Fruit fly (Drosophila melanogaster) whole organism, embryonic: ENCODE measurements around the gene Datp.

Experiments
- Bdp1 ChIP-seq: fragments of 200-800 bp; sonication (Bioruptor generic); optimal IDR thresholded peaks from 3 replicates; lab custom pipeline; 2016; ENCODE audit warnings: missing biosample characterization, missing genetic modification characterization
- Blimp-1 ChIP-seq: fragments of 200-800 bp; sonication (Bioruptor generic); optimal IDR thresholded peaks from 3 replicates; lab custom pipeline; 2018; ENCODE audit warnings: missing biosample characterization, missing genetic modification characterization, mild to moderate bottlenecking, moderate library complexity, missing genetic modification reagents
- CG10267 ChIP-seq: fragments of 200-800 bp; sonication (Bioruptor generic); optimal IDR thresholded peaks from 2 replicates; lab custom pipeline; 2018; ENCODE audit warnings: missing biosample characterization, mild to moderate bottlenecking, missing genetic modification characterization, moderate library complexity
- CG10274 ChIP-seq: fragments of 200-800 bp; sonication (Bioruptor generic); optimal IDR thresholded peaks from 3 replicates; lab custom pipeline; 2017; ENCODE audit warnings: missing biosample characterization, mild to moderate bottlenecking, missing genetic modification characterization
- CG11398 ChIP-seq: fragments of 200-800 bp; sonication (Bioruptor generic); optimal IDR thresholded peaks from 2 replicates; lab custom pipeline; 2016; ENCODE audit warnings: missing biosample characterization, missing genetic modification characterization
- CG12155 ChIP-seq: fragments of 200-800 bp; sonication (Bioruptor generic); optimal IDR thresholded peaks from 3 replicates; lab custom pipeline; 2016; ENCODE audit warnings: missing biosample characterization, missing genetic modification characterization
- CG12236 ChIP-seq: fragments of 200-800 bp; sonication (Bioruptor generic); optimal IDR thresholded peaks from 2 replicates; lab custom pipeline; 2016; ENCODE audit warnings: missing biosample characterization, missing genetic modification characterization
- CG12299 ChIP-seq: fragments of 200-800 bp; sonication (Bioruptor generic); optimal IDR thresholded peaks from 2 replicates; lab custom pipeline; 2018; ENCODE audit warnings: missing biosample characterization, mild to moderate bottlenecking, missing genetic modification characterization
- CG12391 ChIP-seq: fragments of 200-800 bp; sonication (Bioruptor generic); optimal IDR thresholded peaks from 3 replicates; lab custom pipeline; 2018; ENCODE audit warnings: missing biosample characterization, mild to moderate bottlenecking, missing genetic modification characterization, moderate library complexity
- CG12659 ChIP-seq: fragments of 200-800 bp; sonication (Bioruptor generic); optimal IDR thresholded peaks from 3 replicates; lab custom pipeline; 2017; ENCODE audit warnings: mild to moderate bottlenecking, missing biosample characterization, missing genetic modification reagents, missing genetic modification characterization
- CG12942 ChIP-seq: fragments of 200-800 bp; sonication (Bioruptor generic); optimal IDR thresholded peaks from 3 replicates; lab custom pipeline; 2016; ENCODE audit warnings: missing biosample characterization, missing genetic modification characterization
- CG1602 ChIP-seq: fragments of 200-800 bp; sonication (Bioruptor generic); optimal IDR thresholded peaks from 3 replicates; lab custom pipeline; 2016; ENCODE audit warnings: missing biosample characterization, missing genetic modification characterization
- CG17359 ChIP-seq: fragments of 200-800 bp; sonication (Bioruptor generic); optimal IDR thresholded peaks from 3 replicates; lab custom pipeline; 2018; ENCODE audit warnings: missing biosample characterization, mild to moderate bottlenecking, missing genetic modification characterization, moderate library complexity
- CG17385 ChIP-seq: fragments of 200-800 bp; sonication (Bioruptor generic); optimal IDR thresholded peaks from 3 replicates; lab custom pipeline; 2018; ENCODE audit warnings: missing biosample characterization, mild to moderate bottlenecking, missing genetic modification characterization
- CG17802 ChIP-seq: fragments of 200-800 bp; sonication (Bioruptor generic); optimal IDR thresholded peaks from 2 replicates; lab custom pipeline; 2018; ENCODE audit warnings: missing biosample characterization, mild to moderate bottlenecking, missing genetic modification characterization, moderate library complexity
- CG2202 ChIP-seq: fragments of 200-800 bp; sonication (Bioruptor generic); optimal IDR thresholded peaks from 2 replicates; lab custom pipeline; 2018; ENCODE audit warnings: missing biosample characterization, mild to moderate bottlenecking, missing genetic modification characterization
- CG30403 ChIP-seq: fragments of 200-800 bp; sonication (Bioruptor generic); optimal IDR thresholded peaks from 3 replicates; lab custom pipeline; 2016; ENCODE audit warnings: missing biosample characterization, missing genetic modification characterization
- CG3065 ChIP-seq: fragments of 200-800 bp; sonication (Bioruptor generic); optimal IDR thresholded peaks from 2 replicates; lab custom pipeline; 2016; ENCODE audit warnings: missing biosample characterization, missing genetic modification characterization
- CG42726 ChIP-seq: fragments of 200-800 bp; sonication (Bioruptor generic); IDR thresholded peaks from 2 replicates; pipeline ENCODE4 v1.3.6; 2022; ENCODE audit warnings: missing biosample characterization, missing genetic modification characterization; ENCODE audit not compliant: partially characterized antibody
- CG4328 ChIP-seq: fragments of 200-800 bp; sonication (Bioruptor generic); optimal IDR thresholded peaks from 3 replicates; lab custom pipeline; 2017; ENCODE audit warnings: missing biosample characterization, missing genetic modification reagents, missing genetic modification characterization
- CG8359 ChIP-seq: fragments of 200-800 bp; sonication (Bioruptor generic); optimal IDR thresholded peaks from 2 replicates; lab custom pipeline; 2017; ENCODE audit warnings: missing biosample characterization, mild to moderate bottlenecking, missing genetic modification characterization, borderline replicate concordance
- CG8478 ChIP-seq: fragments of >200 bp; optimal IDR thresholded peaks from 2 replicates; lab custom pipeline; 2018
- CG8924 ChIP-seq: fragments of 200-800 bp; optimal IDR thresholded peaks from 3 replicates; lab custom pipeline; 2019; ENCODE audit warnings: missing biosample characterization, mild to moderate bottlenecking, missing genetic modification characterization, moderate library complexity
- Chrac-16 ChIP-seq: fragments of 200-800 bp; sonication (Bioruptor generic); optimal IDR thresholded peaks from 3 replicates; lab custom pipeline; 2016; ENCODE audit warnings: missing biosample characterization, missing genetic modification characterization
- Dad ChIP-seq: fragments of 200-800 bp; sonication (Bioruptor generic); optimal IDR thresholded peaks from 3 replicates; lab custom pipeline; 2016; ENCODE audit warnings: missing biosample characterization, missing genetic modification characterization
- Dip2 ChIP-seq: fragments of 200-800 bp; sonication (Bioruptor generic); IDR thresholded peaks from 2 replicates; pipeline ENCODE4 v1.3.6; 2022; ENCODE audit warnings: missing biosample characterization, missing genetic modification characterization
- HLH54F ChIP-seq: fragments of 200-800 bp; sonication (Bioruptor generic); optimal IDR thresholded peaks from 3 replicates; lab custom pipeline; 2016; ENCODE audit warnings: missing biosample characterization, missing genetic modification characterization
- HLHmδ ChIP-seq: fragments of 200-800 bp; sonication (Bioruptor generic); optimal IDR thresholded peaks from 2 replicates; lab custom pipeline; 2018; ENCODE audit warnings: missing biosample characterization, mild to moderate bottlenecking, missing genetic modification characterization, moderate library complexity
- Hand ChIP-seq: fragments of 200-800 bp; sonication (Bioruptor generic); optimal IDR thresholded peaks from 2 replicates; lab custom pipeline; 2017; ENCODE audit warnings: mild to moderate bottlenecking, missing biosample characterization, missing genetic modification reagents, missing genetic modification characterization
- MTF-1 ChIP-seq: fragments of 200-800 bp; sonication (Bioruptor generic); optimal IDR thresholded peaks from 2 replicates; lab custom pipeline; 2018; ENCODE audit warnings: missing biosample characterization, mild to moderate bottlenecking, missing genetic modification characterization, borderline replicate concordance
- Max ChIP-seq: fragments of 200-800 bp; sonication (Bioruptor generic); optimal IDR thresholded peaks from 2 replicates; lab custom pipeline; 2016; ENCODE audit warnings: missing biosample characterization, mild to moderate bottlenecking, missing genetic modification characterization
- NFAT ChIP-seq: fragments of 200-800 bp; sonication (Bioruptor generic); IDR thresholded peaks from 2 replicates; pipeline ENCODE4 v1.3.6; 2022; ENCODE audit warnings: missing biosample characterization, missing genetic modification characterization
- Neu2 ChIP-seq: fragments of 200-800 bp; sonication (Bioruptor generic); optimal IDR thresholded peaks from 3 replicates; lab custom pipeline; 2016; ENCODE audit warnings: missing biosample characterization, missing genetic modification characterization, borderline replicate concordance
- Nf-YA ChIP-seq: fragments of 200-800 bp; sonication (Bioruptor generic); IDR thresholded peaks from 2 replicates; pipeline ENCODE4 v1.3.6; 2022; ENCODE audit warnings: missing biosample characterization, missing genetic modification characterization
- Rx ChIP-seq: fragments of 200-800 bp; sonication (Bioruptor generic); IDR thresholded peaks from 2 replicates; pipeline ENCODE4 v1.3.6; 2022; ENCODE audit warnings: missing biosample characterization, missing genetic modification characterization
- az2 ChIP-seq: fragments of 200-800 bp; sonication (Bioruptor generic); optimal IDR thresholded peaks from 3 replicates; lab custom pipeline; 2016; ENCODE audit warnings: missing biosample characterization, missing genetic modification characterization
- bbx ChIP-seq: fragments of 200-800 bp; sonication (Bioruptor generic); IDR thresholded peaks from 2 replicates; pipeline ENCODE4 v1.3.6; 2022; ENCODE audit warnings: missing biosample characterization, missing genetic modification characterization; ENCODE audit not compliant: partially characterized antibody
- btn ChIP-seq: fragments of 200-800 bp; sonication (Bioruptor generic); optimal IDR thresholded peaks from 2 replicates; lab custom pipeline; 2016; ENCODE audit warnings: missing biosample characterization, missing genetic modification characterization
- dimm ChIP-seq: fragments of 200-800 bp; sonication (Bioruptor generic); IDR thresholded peaks from 2 replicates; pipeline ENCODE4 v1.3.6; 2022; ENCODE audit warnings: missing biosample characterization, missing genetic modification characterization
- ftz-f1 ChIP-seq: fragments of 200-800 bp; sonication (Bioruptor generic); optimal IDR thresholded peaks from 2 replicates; lab custom pipeline; 2016; ENCODE audit warnings: missing biosample characterization, missing genetic modification characterization
- grau ChIP-seq: fragments of 200-800 bp; optimal IDR thresholded peaks from 3 replicates; lab custom pipeline; 2019; ENCODE audit warnings: missing biosample characterization, mild to moderate bottlenecking, missing genetic modification characterization, moderate library complexity
- her ChIP-seq: fragments of 200-800 bp; sonication (Bioruptor generic); optimal IDR thresholded peaks from 2 replicates; lab custom pipeline; 2016; ENCODE audit warnings: missing biosample characterization, missing genetic modification characterization
- knrl ChIP-seq: fragments of 200-800 bp; sonication (Bioruptor generic); IDR thresholded peaks from 3 replicates; pipeline ENCODE4 v1.3.6; 2022; ENCODE audit warnings: missing biosample characterization, missing genetic modification characterization; ENCODE audit not compliant: partially characterized antibody
- nau ChIP-seq: fragments of 200-800 bp; sonication (Bioruptor generic); optimal IDR thresholded peaks from 3 replicates; lab custom pipeline; 2017; ENCODE audit warnings: missing biosample characterization, mild to moderate bottlenecking, missing genetic modification characterization, missing genetic modification reagents
- oc ChIP-seq: fragments of 200-800 bp; sonication (Bioruptor generic); optimal IDR thresholded peaks from 2 replicates; lab custom pipeline; 2018; ENCODE audit warnings: missing biosample characterization, mild to moderate bottlenecking, missing genetic modification characterization, moderate library complexity
- odd ChIP-seq: fragments of 200-800 bp; sonication (Bioruptor generic); optimal IDR thresholded peaks from 2 replicates; lab custom pipeline; 2017; ENCODE audit warnings: missing biosample characterization, mild to moderate bottlenecking, missing genetic modification characterization
- schlank ChIP-seq: fragments of 200-800 bp; sonication (Bioruptor generic); optimal IDR thresholded peaks from 2 replicates; lab custom pipeline; 2018; ENCODE audit warnings: missing biosample characterization, mild to moderate bottlenecking, missing genetic modification characterization
- tgo ChIP-seq: fragments of 200-800 bp; sonication (Bioruptor generic); IDR thresholded peaks from 3 replicates; pipeline ENCODE4 v1.3.6; 2022; ENCODE audit warnings: missing biosample characterization, missing genetic modification characterization
- wor ChIP-seq: fragments of 200-800 bp; sonication (Bioruptor generic); IDR thresholded peaks from 2 replicates; pipeline ENCODE4 v1.3.6; 2022; ENCODE audit warnings: missing biosample characterization, missing genetic modification characterization
- zen ChIP-seq: fragments of 200-800 bp; sonication (Bioruptor generic); optimal IDR thresholded peaks from 3 replicates; lab custom pipeline; 2018; ENCODE audit warnings: missing biosample characterization, mild to moderate bottlenecking, missing genetic modification characterization, moderate library complexity
- zf30C ChIP-seq: fragments of 200-800 bp; sonication (Bioruptor generic); optimal IDR thresholded peaks from 3 replicates; lab custom pipeline; 2018; ENCODE audit warnings: missing biosample characterization, mild to moderate bottlenecking, missing genetic modification characterization

The Datp gene

DNA sequence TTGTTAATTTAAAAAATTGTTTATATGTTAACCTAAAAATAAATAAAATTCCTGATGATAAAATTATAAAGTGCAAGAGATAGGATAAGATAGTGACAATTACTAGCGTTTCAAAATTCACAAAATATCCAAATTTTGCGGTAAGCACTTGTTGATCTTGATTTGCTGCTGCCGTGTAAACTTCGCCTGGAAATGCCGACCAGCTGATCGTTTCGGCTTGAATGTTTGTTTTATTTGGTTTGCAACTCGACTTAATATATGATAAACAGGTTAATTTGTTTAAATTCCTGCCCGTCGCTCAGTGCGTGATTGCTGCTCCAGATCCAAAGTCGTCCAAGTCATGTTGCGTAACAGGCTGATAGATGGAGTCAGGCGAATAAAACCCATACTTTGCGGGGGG lies 17.2 kb downstream of the Datp start, which contains the start of gene CG4592 (continued):
- TF ChIP-seq Blimp-1 (GFP tag; lab: Kevin White, UChicago) = peak; percentile 51
- no peak for TF ChIP-seq Nf-YA
- TF ChIP-seq CG17359 (tag; lab: Kevin White, UChicago) = no peak
- no peak for TF ChIP-seq zf30C (GFP tag; lab: Kevin White, UChicago)
- TF ChIP-seq CG12942 = peak; percentile 29
- peak; percentile 60 for TF ChIP-seq NFAT (GFP tag; lab: Robert Waterston, UW)
- peak; percentile 63 for TF ChIP-seq CG12659 (GFP tag; lab: Kevin White, UChicago)
- TF ChIP-seq CG8478 = no peak
- peak; percentile 71 for TF ChIP-seq CG30403 (GFP tag; lab: Kevin White, UChicago)
- TF ChIP-seq bbx (GFP tag; lab: Robert Waterston, UW) = no peak
- no peak for TF ChIP-seq oc (tag; lab: Kevin White, UChicago)
- no peak for TF ChIP-seq Dip2 (GFP tag; lab: Robert Waterston, UW)
- TF ChIP-seq tgo (GFP tag; lab: Robert Waterston, UW) = peak; percentile 63
- TF ChIP-seq Dad = peak; percentile 14
- no peak for TF ChIP-seq CG2202 (tag; lab: Kevin White, UChicago)
- peak; percentile 10 for TF ChIP-seq Chrac-16 (GFP tag; lab: Kevin White, UChicago)
- peak; percentile 53 for TF ChIP-seq CG12155
- no peak for TF ChIP-seq nau (GFP tag; lab: Kevin White, UChicago)
- TF ChIP-seq CG42726 (GFP tag; lab: Robert Waterston, UW) = no peak
- peak; percentile 30 for TF ChIP-seq az2
- no peak for TF ChIP-seq CG10274 (GFP tag; lab: Kevin White, UChicago)
- TF ChIP-seq MTF-1 = peak; percentile 26
- TF ChIP-seq knrl (GFP tag; lab: Robert Waterston, UW) = no peak
- TF ChIP-seq her (GFP tag; lab: Kevin White, UChicago) = peak; percentile 45
- no peak for TF ChIP-seq CG8359
- peak; percentile 50 for TF ChIP-seq CG10267 (tag; lab: Kevin White, UChicago)
- TF ChIP-seq CG8924 (tag; lab: Kevin White, UChicago) = peak; percentile 75
- TF ChIP-seq CG12391 (tag; lab: Kevin White, UChicago) = peak; percentile 70
- no peak for TF ChIP-seq btn (GFP tag; lab: Kevin White, UChicago)
- TF ChIP-seq zen (tag; lab: Kevin White, UChicago) = peak; percentile 48
- peak; percentile 2 for TF ChIP-seq CG4328 (GFP tag; lab: Kevin White, UChicago)
- TF ChIP-seq Rx (GFP tag; lab: Robert Waterston, UW) = peak; percentile 44
- TF ChIP-seq CG1602 = peak; percentile 8
- TF ChIP-seq grau = no peak
- peak; percentile 29 for TF ChIP-seq HLH54F (GFP tag; lab: Kevin White, UChicago)
- TF ChIP-seq Bdp1 (GFP tag; lab: Kevin White, UChicago) = peak; percentile 18
- no peak for TF ChIP-seq CG3065 (GFP tag; lab: Kevin White, UChicago)
- TF ChIP-seq HLHmδ (GFP tag; lab: Kevin White, UChicago) = no peak
- TF ChIP-seq CG12299 (tag; lab: Kevin White, UChicago) = peak; percentile 19
- TF ChIP-seq Neu2 (GFP tag; lab: Kevin White, UChicago) = no peak
- no peak for TF ChIP-seq CG17802 (tag; lab: Kevin White, UChicago)
- no peak for TF ChIP-seq dimm (GFP tag; lab: Robert Waterston, UW)
- TF ChIP-seq Max = peak; percentile 7
- TF ChIP-seq CG17385 (GFP tag; lab: Kevin White, UChicago) = peak; percentile 57
- TF ChIP-seq ftz-f1 (GFP tag; lab: Kevin White, UChicago) = peak; percentile 23
- TF ChIP-seq Hand (GFP tag; lab: Kevin White, UChicago) = peak; percentile 6
- no peak for TF ChIP-seq CG11398 (GFP tag; lab: Kevin White, UChicago)
- no peak for TF ChIP-seq wor (GFP tag; lab: Robert Waterston, UW)
- TF ChIP-seq schlank = peak; percentile 39
- TF ChIP-seq odd (GFP tag; lab: Kevin White, UChicago) = no peak
- TF ChIP-seq CG12236 (GFP tag; lab: Kevin White, UChicago) = no peak
